Worm (Caenorhabditis elegans): ENCODE data around the gene C26D10.7.

C26D10.7 gene

DNA sequence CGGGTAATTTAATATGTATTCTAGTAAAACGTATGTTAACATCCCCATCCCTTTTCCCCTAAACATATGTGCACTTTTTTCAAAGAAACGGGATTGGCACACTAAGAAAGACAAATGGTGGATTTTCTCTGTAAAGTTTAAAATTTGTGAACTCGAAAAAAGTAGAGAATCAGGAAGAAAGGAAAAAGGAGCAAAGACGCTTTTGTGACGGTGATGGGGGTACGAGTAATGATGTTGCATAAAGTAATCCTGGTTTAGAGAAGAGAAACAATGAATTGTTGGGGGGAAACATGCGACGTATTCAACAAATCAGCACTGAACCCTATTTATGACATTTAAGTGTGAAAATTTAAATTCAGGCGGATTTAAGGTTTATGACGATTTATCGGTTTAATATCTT lies 22.3 kb upstream of the C26D10.7 start:
- TF ChIP-seq D2030.7 (GFP tag; IDR thresholded peaks at IDR 0.05): no peak

ce11 chrII:8312012-8312411 lies 21.7 kb upstream of the C26D10.7 start:
- TF ChIP-seq attf-5 (GFP tag; optimal IDR thresholded peaks at IDR 0.05) (no peak), ccch-3 (GFP tag; optimal IDR thresholded peaks at IDR 0.05) (no peak), lsl-1 (GFP tag; optimal IDR thresholded peaks at IDR 0.05) (no peak), F10E7.11 (tag; optimal IDR thresholded peaks at IDR 0.05) (no peak), tbx-9 (tag; optimal IDR thresholded peaks at IDR 0.05; ENCODE audit: borderline replicate concordance) (no peak), B0035.1 (tag; optimal IDR thresholded peaks at IDR 0.05) (no peak), lin-35 (GFP tag; optimal IDR thresholded peaks at IDR 0.05) (no peak), tbp1 (GFP tag; optimal IDR thresholded peaks at IDR 0.05) (no peak), unc-62 (GFP tag; optimal IDR thresholded peaks at IDR 0.05) (no peak), let-607 (tag; optimal IDR thresholded peaks at IDR 0.05) (no peak), rcor-1 (GFP tag; IDR thresholded peaks at IDR 0.05) (no peak), pha-4 (tag; optimal IDR thresholded peaks at IDR 0.05) (no peak), Y56A3A.18 (GFP tag; IDR thresholded peaks at IDR 0.05) (no peak), Y79H2A.3 (GFP tag; conservative IDR thresholded peaks at IDR 0.05) (no peak), ztf-25 (GFP tag; IDR thresholded peaks at IDR 0.05) (no peak), ekl-4 (GFP tag; IDR thresholded peaks at IDR 0.05) (no peak)

- no peak for TF ChIP-seq lin-54 (GFP tag; optimal IDR thresholded peaks at IDR 0.05)
- no peak for TF ChIP-seq rec-8 (tag; optimal IDR thresholded peaks at IDR 0.05)
- no peak for TF ChIP-seq F49E8.2 (tag; optimal IDR thresholded peaks at IDR 0.05; ENCODE audit: insufficient read depth)
Measured at ce11 chrII:8314768-8315167, 19.0 kb upstream of the C26D10.7 start.

DNA sequence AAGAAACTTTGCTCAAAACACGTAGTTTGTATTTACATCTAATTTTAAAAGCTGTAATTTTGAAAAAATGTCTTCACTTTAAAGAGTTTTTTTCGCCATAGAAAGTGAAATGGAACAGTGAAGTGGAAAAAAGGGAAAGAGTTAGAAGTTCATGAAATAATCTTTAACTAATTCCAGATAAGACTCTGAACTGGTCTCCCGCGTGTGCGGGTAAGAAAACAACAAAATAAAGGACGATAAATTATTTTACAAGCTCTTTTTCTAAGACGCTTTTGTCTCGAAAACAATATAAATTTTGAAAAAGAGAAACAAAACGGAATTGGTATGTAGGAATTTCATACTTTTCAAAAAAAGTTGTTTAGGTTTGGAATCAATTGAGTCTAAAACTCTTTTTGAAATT lies 17.0 kb upstream of the C26D10.7 start:
- TF ChIP-seq xnd-1 (tag; optimal IDR thresholded peaks at IDR 0.05): no peak
- TF ChIP-seq somi-1 (GFP tag; optimal IDR thresholded peaks at IDR 0.05): no peak
- TF ChIP-seq ceh-58 (GFP tag; IDR thresholded peaks at IDR 0.05): no peak
- no peak for TF ChIP-seq T26A5.8 (tag; optimal IDR thresholded peaks at IDR 0.05)
- no peak for TF ChIP-seq tbp1 (GFP tag; optimal IDR thresholded peaks at IDR 0.05)
- TF ChIP-seq atf-7 (tag; optimal IDR thresholded peaks at IDR 0.05): no peak
- no peak for TF ChIP-seq ZK185.1 (tag; optimal IDR thresholded peaks at IDR 0.05; ENCODE audit: poor library complexity, severe bottlenecking)
- no peak for TF ChIP-seq F57C9.4 (tag; optimal IDR thresholded peaks at IDR 0.05)
- no peak for TF ChIP-seq Y53F4B.3 (GFP tag; IDR thresholded peaks at IDR 0.05)
- TF ChIP-seq bed-2 (GFP tag; IDR thresholded peaks at IDR 0.05): no peak
- no peak for TF ChIP-seq ceh-40 (GFP tag; IDR thresholded peaks at IDR 0.05)
- no peak for TF ChIP-seq sea-2 (GFP tag; IDR thresholded peaks at IDR 0.05)
- TF ChIP-seq mel-28 (tag; optimal IDR thresholded peaks at IDR 0.05; ENCODE audit: borderline replicate concordance): no peak
- no peak for TF ChIP-seq hrde-1 (tag; optimal IDR thresholded peaks at IDR 0.05; ENCODE audit: borderline replicate concordance)
- no peak for TF ChIP-seq ets-4 (GFP tag; optimal IDR thresholded peaks at IDR 0.05)
- TF ChIP-seq ceh-79 (tag; optimal IDR thresholded peaks at IDR 0.05): no peak
- no peak for TF ChIP-seq ztf-18 (tag; optimal IDR thresholded peaks at IDR 0.05)
- no peak for TF ChIP-seq sptf-2 (GFP tag; optimal IDR thresholded peaks at IDR 0.05)

Data from whole organism, young adult.